Fruit fly (Drosophila melanogaster): Measurements from ENCODE around the gene Pdha.
A peak's percentile ranks its signal among the peaks of the same experiment; 100 is the strongest.

Gene Pdha

DNA sequence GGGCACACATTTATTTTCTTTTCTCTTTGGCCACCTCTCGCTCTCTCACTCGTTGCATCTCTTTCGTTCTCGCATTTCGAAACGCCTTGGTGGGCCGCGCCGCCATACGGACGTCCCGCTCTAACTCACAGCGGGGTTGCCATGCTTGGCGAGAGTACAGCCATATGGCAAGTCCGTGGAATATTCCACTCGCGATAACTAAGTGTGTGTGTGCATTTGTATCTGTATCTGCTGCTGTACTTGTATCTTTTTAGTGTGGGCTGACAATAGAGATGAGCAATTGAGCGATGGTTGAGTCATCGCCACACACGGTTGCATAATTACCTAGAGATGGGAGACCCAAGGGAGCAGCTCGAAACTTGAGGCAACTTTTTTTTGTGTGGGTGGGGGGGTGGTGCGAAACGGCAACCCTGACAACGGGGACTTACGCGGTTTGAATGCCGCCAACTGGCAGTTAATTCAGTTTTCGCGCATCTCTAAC, 17.6 kb upstream of the Pdha start (continued):
- TF ChIP-seq Lim3 (GFP tag; IDR thresholded peaks at IDR 0.05) = peak; percentile 66
- TF ChIP-seq CG30431 (GFP tag; optimal IDR thresholded peaks at IDR 0.05) = peak; percentile 68
- TF ChIP-seq klu (GFP tag; IDR thresholded peaks at IDR 0.05) = peak; percentile 73
- peak; percentile 81 for TF ChIP-seq CG15479 (GFP tag; optimal IDR thresholded peaks at IDR 0.05)
- TF ChIP-seq MBD-R2 (GFP tag; IDR thresholded peaks at IDR 0.05) = peak; percentile 81
- peak; percentile 67 for TF ChIP-seq Bteb2 (GFP tag; optimal IDR thresholded peaks at IDR 0.05)
- TF ChIP-seq CG13287 (GFP tag; IDR thresholded peaks at IDR 0.05; ENCODE audit: partially characterized antibody) = peak; percentile 85
- no peak for TF ChIP-seq Hr78 (GFP tag; optimal IDR thresholded peaks at IDR 0.05)
- peak; percentile 49 for TF ChIP-seq Atf-2 (GFP tag; optimal IDR thresholded peaks at IDR 0.05)
- peak; percentile 57 for TF ChIP-seq CG10979 (tag; optimal IDR thresholded peaks at IDR 0.05)
- TF ChIP-seq sna (GFP tag; IDR thresholded peaks at IDR 0.05; ENCODE audit: partially characterized antibody) = peak; percentile 68
- peak; percentile 83 for TF ChIP-seq Fer3 (tag; optimal IDR thresholded peaks at IDR 0.05)
- peak; percentile 54 for TF ChIP-seq MTF-1 (GFP tag; optimal IDR thresholded peaks at IDR 0.05; ENCODE audit: borderline replicate concordance)
- TF ChIP-seq CG11398 (GFP tag; optimal IDR thresholded peaks at IDR 0.05) = peak; percentile 68
- TF ChIP-seq stwl (tag; optimal IDR thresholded peaks at IDR 0.05) = peak; percentile 98
- TF ChIP-seq CG12391 (tag; optimal IDR thresholded peaks at IDR 0.05) = peak; percentile 77
- peak; percentile 65 for TF ChIP-seq CG14860 (GFP tag; IDR thresholded peaks at IDR 0.05; ENCODE audit: partially characterized antibody)
- peak; percentile 75 for TF ChIP-seq CG2712 (tag; optimal IDR thresholded peaks at IDR 0.05)
- no peak for TF ChIP-seq Lpt (GFP tag; optimal IDR thresholded peaks at IDR 0.05)
- peak; percentile 90 for TF ChIP-seq Myb (GFP tag; optimal IDR thresholded peaks at IDR 0.05)
- TF ChIP-seq CG14441 (GFP tag; IDR thresholded peaks at IDR 0.05) = peak; percentile 92
- TF ChIP-seq CG8359 (GFP tag; optimal IDR thresholded peaks at IDR 0.05; ENCODE audit: borderline replicate concordance) = no peak
- peak; percentile 46; the same call in 1 of the 2 replicates for TF ChIP-seq CG43689 (GFP tag; IDR thresholded peaks at IDR 0.05)
- peak; percentile 53; the same call in 1 of the 2 replicates for TF ChIP-seq dan (GFP tag; IDR thresholded peaks at IDR 0.05)
- TF ChIP-seq vfl (GFP tag; optimal IDR thresholded peaks at IDR 0.05) = peak; percentile 66
- peak; percentile 80 for TF ChIP-seq Mad (GFP tag; optimal IDR thresholded peaks at IDR 0.05)
- peak; percentile 81 for TF ChIP-seq ase (GFP tag; IDR thresholded peaks at IDR 0.05)
- TF ChIP-seq Hr39 (optimal IDR thresholded peaks at IDR 0.05) = no peak
- peak; percentile 82 for TF ChIP-seq PHDP (tag; optimal IDR thresholded peaks at IDR 0.05)
- TF ChIP-seq CG12744 (GFP tag; optimal IDR thresholded peaks at IDR 0.05) = peak; percentile 76
- peak; percentile 68 for TF ChIP-seq trem (tag; optimal IDR thresholded peaks at IDR 0.05)
- peak; percentile 94 for TF ChIP-seq CG14014 (GFP tag; IDR thresholded peaks at IDR 0.05)
- peak; percentile 86 for TF ChIP-seq bowl (GFP tag; IDR thresholded peaks at IDR 0.05)
- peak; percentile 88 for TF ChIP-seq shn (GFP tag; optimal IDR thresholded peaks at IDR 0.05)
- TF ChIP-seq gem (tag; optimal IDR thresholded peaks at IDR 0.05) = peak; percentile 82
- TF ChIP-seq Scr (GFP tag; IDR thresholded peaks at IDR 0.05; ENCODE audit: partially characterized antibody) = peak; percentile 86
- TF ChIP-seq Hand (GFP tag; optimal IDR thresholded peaks at IDR 0.05) = peak; percentile 50
- peak; percentile 92 for TF ChIP-seq zfh2 (GFP tag; optimal IDR thresholded peaks at IDR 0.05)
- peak; percentile 62 for TF ChIP-seq slou (GFP tag; optimal IDR thresholded peaks at IDR 0.05)
- TF ChIP-seq cas (GFP tag; IDR thresholded peaks at IDR 0.05) = peak; percentile 85
- peak; percentile 79 for TF ChIP-seq Doc3 (GFP tag; IDR thresholded peaks at IDR 0.05; ENCODE audit: partially characterized antibody)
- no peak for TF ChIP-seq Eip74EF (GFP tag; optimal IDR thresholded peaks at IDR 0.05)
- TF ChIP-seq CG8089 (GFP tag; optimal IDR thresholded peaks at IDR 0.05) = peak; percentile 65
- peak; percentile 86 for TF ChIP-seq CG11504 (tag; optimal IDR thresholded peaks at IDR 0.05)
- peak; percentile 96 for TF ChIP-seq slbo (GFP tag; IDR thresholded peaks at IDR 0.05)
- TF ChIP-seq Hsf (GFP tag; optimal IDR thresholded peaks at IDR 0.05) = peak; percentile 81
- TF ChIP-seq CG10274 (GFP tag; optimal IDR thresholded peaks at IDR 0.05) = peak; percentile 65
- peak; percentile 51 for TF ChIP-seq gcm (GFP tag; optimal IDR thresholded peaks at IDR 0.05)
- TF ChIP-seq CG9437 (GFP tag; optimal IDR thresholded peaks at IDR 0.05) = peak; percentile 44
- no peak for TF ChIP-seq fd102C (GFP tag; optimal IDR thresholded peaks at IDR 0.05)
